Worm (Caenorhabditis elegans) whole organism, mixed stage, embryonic: ENCODE data around the gene C02F5.2.
A peak's percentile ranks its signal among the peaks of the same experiment; 100 is the strongest.

ENCODE experiments used
- M03D4.4 ChIP-seq: sonication (generic microtip); optimal IDR thresholded peaks from 2 replicates; lab custom pipeline; 2017; ENCODE audit warnings: mild to moderate bottlenecking, missing genetic modification characterization, missing compliant biosample characterization
- bed-3 ChIP-seq: fragments of 200-800 bp; sonication (Bioruptor generic); optimal IDR thresholded peaks from 3 replicates; lab custom pipeline; 2018; ENCODE audit warnings: mild to moderate bottlenecking, missing genetic modification characterization, moderate library complexity, missing compliant biosample characterization
- blmp-1 ChIP-seq: fragments of 150-350 bp; optimal IDR thresholded peaks from 2 replicates; lab custom pipeline; 2014; ENCODE audit warnings: missing biosample characterization, missing genetic modification characterization
- ceh-39 ChIP-seq: fragments of 150-350 bp; optimal IDR thresholded peaks from 2 replicates; lab custom pipeline; 2014; ENCODE audit warnings: missing biosample characterization, missing genetic modification characterization
- ceh-43 ChIP-seq: fragments of 200-800 bp; sonication (Bioruptor generic); optimal IDR thresholded peaks from 2 replicates; lab custom pipeline; 2018; ENCODE audit warnings: mild to moderate bottlenecking, missing genetic modification characterization, moderate library complexity, missing compliant biosample characterization
- ceh-83 ChIP-seq: fragments of 200-800 bp; sonication (Bioruptor generic); optimal IDR thresholded peaks from 2 replicates; lab custom pipeline; 2018; ENCODE audit warnings: mild to moderate bottlenecking, missing genetic modification characterization, missing compliant biosample characterization
- ces-1 ChIP-seq: fragments of 150-350 bp; optimal IDR thresholded peaks from 2 replicates; lab custom pipeline; 2014; ENCODE audit warnings: missing biosample characterization, missing genetic modification reagents, missing genetic modification characterization
- drap-1 ChIP-seq: fragments of 200-800 bp; sonication (Bioruptor generic); optimal IDR thresholded peaks from 3 replicates; lab custom pipeline; 2018; ENCODE audit warnings: mild to moderate bottlenecking, missing genetic modification characterization, missing compliant biosample characterization
- elt-1 ChIP-seq: sonication (generic microtip); optimal IDR thresholded peaks from 2 replicates; lab custom pipeline; 2017; ENCODE audit warnings: missing genetic modification characterization, mild to moderate bottlenecking, missing compliant biosample characterization, antibody characterized with exemption, moderate library complexity, borderline replicate concordance; ENCODE audit not compliant: insufficient read depth
- elt-3 ChIP-seq: fragments of 150-350 bp; optimal IDR thresholded peaks from 2 replicates; lab custom pipeline; 2014; ENCODE audit warnings: missing biosample characterization, missing genetic modification characterization
- flh-1 ChIP-seq: fragments of 200-800 bp; sonication (Bioruptor generic); optimal IDR thresholded peaks from 2 replicates; lab custom pipeline; 2018; ENCODE audit warnings: mild to moderate bottlenecking, missing genetic modification characterization, moderate library complexity, missing compliant biosample characterization
- ham-2 ChIP-seq: fragments of 200-800 bp; sonication (Bioruptor generic); optimal IDR thresholded peaks from 2 replicates; lab custom pipeline; 2018; ENCODE audit warnings: mild to moderate bottlenecking, missing genetic modification characterization, missing compliant biosample characterization
- hlh-1 ChIP-seq: fragments of 150-350 bp; optimal IDR thresholded peaks from 2 replicates; lab custom pipeline; 2014; ENCODE audit warnings: missing biosample characterization, missing genetic modification reagents, missing genetic modification characterization
- lin-32 ChIP-seq: fragments of 200-800 bp; sonication (Bioruptor generic); optimal IDR thresholded peaks from 2 replicates; lab custom pipeline; 2018; ENCODE audit warnings: mild to moderate bottlenecking, missing genetic modification characterization, missing compliant biosample characterization
- lsy-2 ChIP-seq: fragments of 150-350 bp; optimal IDR thresholded peaks from 2 replicates; lab custom pipeline; 2014; ENCODE audit warnings: missing biosample characterization, missing genetic modification characterization
- mab-5 ChIP-seq: fragments of 150-350 bp; optimal IDR thresholded peaks from 2 replicates; lab custom pipeline; 2014; ENCODE audit warnings: missing biosample characterization, missing genetic modification characterization
- mls-2 ChIP-seq: sonication (generic microtip); optimal IDR thresholded peaks from 2 replicates; lab custom pipeline; 2016; ENCODE audit warnings: mild to moderate bottlenecking, missing genetic modification characterization, moderate library complexity, missing compliant biosample characterization
- nhr-2 ChIP-seq: fragments of 150-350 bp; optimal IDR thresholded peaks from 2 replicates; lab custom pipeline; 2014; ENCODE audit warnings: missing biosample characterization, missing genetic modification characterization
- nhr-237 ChIP-seq: fragments of 150-350 bp; optimal IDR thresholded peaks from 2 replicates; lab custom pipeline; 2014; ENCODE audit warnings: missing biosample characterization, missing genetic modification characterization
- nhr-28 ChIP-seq: fragments of 150-350 bp; optimal IDR thresholded peaks from 2 replicates; lab custom pipeline; 2014; ENCODE audit warnings: missing biosample characterization, missing genetic modification characterization
- nhr-76 ChIP-seq: sonication (generic microtip); optimal IDR thresholded peaks from 2 replicates; lab custom pipeline; 2017; ENCODE audit warnings: missing biosample characterization, missing genetic modification characterization
- pha-4 ChIP-seq: fragments of 150-350 bp; optimal IDR thresholded peaks from 2 replicates; lab custom pipeline; 2018; ENCODE audit warnings: missing biosample characterization, missing genetic modification reagents, missing genetic modification characterization
- sem-2 ChIP-seq: fragments of 200-800 bp; sonication (Bioruptor generic); optimal IDR thresholded peaks from 2 replicates; lab custom pipeline; 2018; ENCODE audit warnings: mild to moderate bottlenecking, missing genetic modification characterization, missing compliant biosample characterization
- snpc-4 ChIP-seq: fragments of 150-350 bp; optimal IDR thresholded peaks from 2 replicates; lab custom pipeline; 2014; ENCODE audit warnings: missing biosample characterization, missing genetic modification characterization
- tbx-8 ChIP-seq: fragments of 200-800 bp; sonication (Bioruptor generic); optimal IDR thresholded peaks from 2 replicates; lab custom pipeline; 2018; ENCODE audit warnings: mild to moderate bottlenecking, missing genetic modification characterization, moderate library complexity, missing compliant biosample characterization
- unc-120 ChIP-seq: sonication (generic microtip); optimal IDR thresholded peaks from 2 replicates; lab custom pipeline; 2017; ENCODE audit warnings: missing genetic modification characterization, missing compliant biosample characterization; ENCODE audit not compliant: poor library complexity, severe bottlenecking
- unc-39 ChIP-seq: fragments of 150-350 bp; optimal IDR thresholded peaks from 2 replicates; lab custom pipeline; 2014; ENCODE audit warnings: missing biosample characterization, missing genetic modification characterization
- unc-62 ChIP-seq: fragments of 150-350 bp; optimal IDR thresholded peaks from 2 replicates; lab custom pipeline; 2014; ENCODE audit warnings: missing biosample characterization, missing genetic modification reagents, missing genetic modification characterization
- zip-8 ChIP-seq: fragments of 150-350 bp; optimal IDR thresholded peaks from 2 replicates; lab custom pipeline; 2014; ENCODE audit warnings: missing biosample characterization, missing genetic modification characterization
- ztf-11 ChIP-seq: fragments of 150-350 bp; optimal IDR thresholded peaks from 2 replicates; lab custom pipeline; 2014; ENCODE audit warnings: missing biosample characterization, missing genetic modification characterization

C02F5.2 gene

ce11 chrIII:8249381-8249780 is at the start of gene C02F5.2, which contains the start of gene C02F5.10:
Gene C02F5.2, plus strand, starts transcription at chrIII:8249619.
Gene C02F5.10, minus strand, starts transcription at chrIII:8249481.
- TF ChIP-seq M03D4.4 (tag; lab: Kevin White, UChicago) (no peak), ceh-43 (GFP tag; lab: Kevin White, UChicago) (no peak), drap-1 (GFP tag; lab: Kevin White, UChicago) (no peak), nhr-28 (tag; lab: Kevin White, UChicago) (no peak), nhr-2 (tag; lab: Kevin White, UChicago) (no peak), nhr-76 (tag; lab: Kevin White, UChicago) (no peak), ces-1 (no peak), unc-120 (tag; lab: Kevin White, UChicago) (no peak)

DNA sequence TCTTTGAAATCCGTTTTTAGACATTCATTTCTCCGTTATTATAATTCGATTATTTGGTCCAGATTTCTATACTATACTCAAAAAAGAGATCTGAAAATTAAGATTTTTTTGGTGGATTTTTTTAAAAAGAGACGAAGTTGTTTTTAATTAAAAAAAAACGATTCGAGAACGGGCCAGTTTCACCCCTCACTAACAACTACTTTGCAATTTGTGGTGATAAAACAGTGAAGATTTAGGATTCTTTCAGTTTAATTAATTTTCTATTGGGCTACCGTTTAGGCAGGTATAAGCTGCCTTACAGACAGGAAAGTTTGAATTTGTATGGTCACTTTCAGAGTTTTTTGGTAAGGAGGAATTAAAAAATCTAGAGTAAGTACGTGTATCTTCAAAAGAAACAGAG is 48.3 kb upstream of the C02F5.2 start, which contains the start of gene unc-36:
Gene unc-36, minus strand, starts transcription at position 101 of the 400 bp plus-strand sequence.
- TF ChIP-seq flh-1 (GFP tag; lab: Kevin White, UChicago) (no peak), elt-3 (tag; lab: Kevin White, UChicago) (no peak), blmp-1 (tag; lab: Kevin White, UChicago) (no peak), lin-32 (no peak), ham-2 (no peak), elt-1 (tag; lab: Kevin White, UChicago) (no peak), unc-39 (tag; lab: Kevin White, UChicago) (no peak), unc-120 (tag; lab: Kevin White, UChicago) (no peak), drap-1 (GFP tag; lab: Kevin White, UChicago) (no peak), mls-2 (tag; lab: Kevin White, UChicago) (no peak), sem-2 (GFP tag; lab: Kevin White, UChicago) (no peak), hlh-1 (no peak), snpc-4 (tag; lab: Kevin White, UChicago) (no peak), ceh-83 (GFP tag; lab: Kevin White, UChicago) (no peak), pha-4 (tag; lab: Kevin White, UChicago) (no peak), bed-3 (GFP tag; lab: Kevin White, UChicago) (no peak), lsy-2 (tag; lab: Kevin White, UChicago) (no peak)
- TF ChIP-seq, all 35 proteins: peak for 0

ce11 chrIII:8201760-8202159 is 47.7 kb upstream of the C02F5.2 start:
- TF ChIP-seq unc-120 (tag; lab: Kevin White, UChicago) (peak; percentile 83), ces-1 (peak; percentile 62), ztf-11 (no peak), lsy-2 (tag; lab: Kevin White, UChicago) (no peak), unc-62 (GFP tag; lab: Kevin White, UChicago) (peak; percentile 36), ceh-43 (GFP tag; lab: Kevin White, UChicago) (no peak), zip-8 (tag; lab: Kevin White, UChicago) (no peak), hlh-1 (peak; percentile 58), mab-5 (tag; lab: Kevin White, UChicago) (peak; percentile 21), M03D4.4 (tag; lab: Kevin White, UChicago) (no peak)

ce11 chrIII:8202754-8203153 is 46.7 kb upstream of the C02F5.2 start, which contains the start of gene snb-5:
Gene snb-5, plus strand, starts transcription at chrIII:8203054.
- TF ChIP-seq ceh-39 (tag; lab: Kevin White, UChicago): no peak

- no peak for TF ChIP-seq hlh-1
- TF ChIP-seq lin-32: no peak
- TF ChIP-seq ces-1: no peak
- no peak for TF ChIP-seq sem-2 (GFP tag; lab: Kevin White, UChicago)
- no peak for TF ChIP-seq nhr-237
- TF ChIP-seq mls-2 (tag; lab: Kevin White, UChicago): no peak
- TF ChIP-seq snpc-4 (tag; lab: Kevin White, UChicago): no peak
These were observed 39.6 kb upstream of the C02F5.2 start, which contains the start of gene C30A5.10 for ce11 chrIII:8209775-8210174. Gene C30A5.10, minus strand, starts transcription at chrIII:8209875.

DNA sequence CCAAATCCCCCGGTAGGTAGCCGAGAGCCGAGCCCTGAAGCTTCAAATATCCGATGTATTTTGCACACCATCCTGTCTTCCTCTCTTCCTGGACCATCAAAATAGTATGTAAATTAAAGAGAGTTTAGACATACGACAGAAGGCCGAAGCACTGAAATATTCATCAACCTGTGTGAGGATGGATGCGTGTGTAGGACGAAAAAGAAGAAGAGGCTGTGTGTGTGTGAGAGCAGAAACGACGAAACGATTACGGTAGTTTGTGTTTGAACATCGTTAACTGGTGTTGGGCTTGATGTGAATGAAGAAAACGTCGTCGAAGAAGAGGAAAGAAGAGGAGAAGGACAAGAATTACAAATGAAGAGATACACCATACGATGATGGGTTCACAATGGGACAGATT is 37.9 kb upstream of the C02F5.2 start:
- TF ChIP-seq ham-2 (no peak), nhr-76 (tag; lab: Kevin White, UChicago) (no peak), tbx-8 (GFP tag; lab: Kevin White, UChicago) (no peak), nhr-2 (tag; lab: Kevin White, UChicago) (no peak)
